Fruit fly (Drosophila melanogaster) whole organism, embryonic: ENCODE data around the gene CG11668.

ENCODE experiments used
- Blimp-1 ChIP-seq: fragments of 200-800 bp; sonication (Bioruptor generic); optimal IDR thresholded peaks from 3 replicates; lab custom pipeline; 2018; ENCODE audit warnings: missing biosample characterization, missing genetic modification characterization, mild to moderate bottlenecking, moderate library complexity, missing genetic modification reagents
- CG10654 ChIP-seq: fragments of 200-800 bp; sonication (Bioruptor generic); optimal IDR thresholded peaks from 2 replicates; lab custom pipeline; 2016; ENCODE audit warnings: missing biosample characterization, missing genetic modification characterization
- CG13296 ChIP-seq: fragments of 200-800 bp; sonication (Bioruptor generic); optimal IDR thresholded peaks from 3 replicates; lab custom pipeline; 2018; ENCODE audit warnings: missing biosample characterization, mild to moderate bottlenecking, missing genetic modification characterization
- CG1602 ChIP-seq: fragments of 200-800 bp; sonication (Bioruptor generic); optimal IDR thresholded peaks from 3 replicates; lab custom pipeline; 2016; ENCODE audit warnings: missing biosample characterization, missing genetic modification characterization
- CG17385 ChIP-seq: fragments of 200-800 bp; sonication (Bioruptor generic); optimal IDR thresholded peaks from 3 replicates; lab custom pipeline; 2018; ENCODE audit warnings: missing biosample characterization, mild to moderate bottlenecking, missing genetic modification characterization
- CG18599 ChIP-seq: fragments of 200-800 bp; sonication (Bioruptor generic); optimal IDR thresholded peaks from 3 replicates; lab custom pipeline; 2017; ENCODE audit warnings: missing biosample characterization, missing genetic modification characterization, mild to moderate bottlenecking, moderate library complexity, missing genetic modification reagents
- CG2116 ChIP-seq: fragments of 200-800 bp; sonication (Bioruptor generic); optimal IDR thresholded peaks from 3 replicates; lab custom pipeline; 2018; ENCODE audit warnings: missing biosample characterization, mild to moderate bottlenecking, missing genetic modification characterization
- CG32532 ChIP-seq: fragments of 200-800 bp; sonication (Bioruptor generic); IDR thresholded peaks from 2 replicates; pipeline ENCODE4 v1.3.6; 2022; ENCODE audit warnings: missing biosample characterization, missing genetic modification characterization
- CG4404 ChIP-seq: fragments of 200-800 bp; sonication (Bioruptor generic); IDR thresholded peaks from 2 replicates; pipeline ENCODE4 v1.3.6; 2022; ENCODE audit warnings: missing biosample characterization, missing genetic modification characterization
- CG4707 ChIP-seq: fragments of 200-800 bp; sonication (Bioruptor generic); optimal IDR thresholded peaks from 2 replicates; lab custom pipeline; 2018; ENCODE audit warnings: missing biosample characterization, mild to moderate bottlenecking, missing genetic modification characterization, moderate library complexity
- CG4854 ChIP-seq: fragments of 200-800 bp; sonication (Bioruptor generic); optimal IDR thresholded peaks from 2 replicates; lab custom pipeline; 2016; ENCODE audit warnings: missing biosample characterization, missing genetic modification characterization, inconsistent platforms
- CG6175 ChIP-seq: fragments of 200-800 bp; sonication (Bioruptor generic); IDR thresholded peaks from 3 replicates; pipeline ENCODE4 v1.3.6; 2022; ENCODE audit warnings: missing biosample characterization, missing genetic modification characterization
- CG7963 ChIP-seq: fragments of 200-800 bp; sonication (Bioruptor generic); IDR thresholded peaks from 3 replicates; pipeline ENCODE4 v1.3.6; 2022; ENCODE audit warnings: missing biosample characterization, missing genetic modification characterization; ENCODE audit not compliant: partially characterized antibody
- CG7987 ChIP-seq: fragments of 200-800 bp; sonication (Bioruptor generic); optimal IDR thresholded peaks from 2 replicates; lab custom pipeline; 2018; ENCODE audit warnings: missing biosample characterization, mild to moderate bottlenecking, missing genetic modification characterization, moderate library complexity
- CG8765 ChIP-seq: fragments of 200-800 bp; sonication (Bioruptor generic); IDR thresholded peaks from 2 replicates; pipeline ENCODE4 v1.3.6; 2022; ENCODE audit warnings: missing biosample characterization, missing genetic modification characterization
- CG9797 ChIP-seq: fragments of 200-800 bp; sonication (Bioruptor generic); optimal IDR thresholded peaks from 3 replicates; lab custom pipeline; 2018; ENCODE audit warnings: missing biosample characterization, mild to moderate bottlenecking, missing genetic modification characterization
- CHES-1-like ChIP-seq: fragments of 200-800 bp; sonication (Bioruptor generic); optimal IDR thresholded peaks from 2 replicates; lab custom pipeline; 2016; ENCODE audit warnings: missing biosample characterization, missing genetic modification characterization
- CTCF ChIP-seq: fragments of 200-800 bp; sonication (Bioruptor generic); optimal IDR thresholded peaks from 2 replicates; lab custom pipeline; 2017; ENCODE audit warnings: missing biosample characterization, mild to moderate bottlenecking, missing genetic modification characterization, moderate library complexity
- Doc3 ChIP-seq: fragments of 200-800 bp; sonication (Bioruptor generic); IDR thresholded peaks from 3 replicates; pipeline ENCODE4 v1.3.6; 2022; ENCODE audit warnings: missing biosample characterization, missing genetic modification characterization; ENCODE audit not compliant: partially characterized antibody
- Dp ChIP-seq: fragments of 200-800 bp; sonication (Bioruptor generic); optimal IDR thresholded peaks from 2 replicates; lab custom pipeline; 2018; ENCODE audit warnings: missing biosample characterization, mild to moderate bottlenecking, missing genetic modification characterization, moderate library complexity
- E2f1 ChIP-seq: fragments of 200-800 bp; sonication (Bioruptor generic); IDR thresholded peaks from 2 replicates; pipeline ENCODE4 v1.3.6; 2022; ENCODE audit warnings: missing biosample characterization, missing genetic modification characterization
- Eip74EF ChIP-seq, 2 experiments: fragments of 200-800 bp in 1 of 2; fragments of >200 bp in 1 of 2; sonication (Bioruptor generic) in 1 of 2; optimal IDR thresholded peaks; 2 replicates each; lab custom pipeline; 2017 to 2019; ENCODE audit warnings: missing biosample characterization in 2 of 2, missing genetic modification characterization in 2 of 2, mild to moderate bottlenecking in 1 of 2, moderate library complexity in 1 of 2
- Gug ChIP-seq: fragments of 200-800 bp; sonication (Bioruptor generic); IDR thresholded peaks from 4 replicates; pipeline ENCODE4 v1.3.6; 2022; ENCODE audit warnings: missing biosample characterization, missing genetic modification characterization
- Hey ChIP-seq: fragments of 200-800 bp; sonication (Bioruptor generic); optimal IDR thresholded peaks from 3 replicates; lab custom pipeline; 2018; ENCODE audit warnings: missing biosample characterization, mild to moderate bottlenecking, missing genetic modification characterization
- HmgD ChIP-seq: fragments of 200-800 bp; sonication (Bioruptor generic); optimal IDR thresholded peaks from 3 replicates; lab custom pipeline; 2016; ENCODE audit warnings: missing biosample characterization, missing genetic modification characterization
- Hsf ChIP-seq: fragments of 200-800 bp; sonication (Bioruptor generic); optimal IDR thresholded peaks from 3 replicates; lab custom pipeline; 2016; ENCODE audit warnings: missing biosample characterization, missing genetic modification characterization
- MBD-R2 ChIP-seq: fragments of 200-800 bp; sonication (Bioruptor generic); IDR thresholded peaks from 2 replicates; pipeline ENCODE4 v1.3.6; 2022; ENCODE audit warnings: missing biosample characterization, missing genetic modification characterization
- Med ChIP-seq: fragments of 200-800 bp; sonication (Bioruptor generic); peaks from one replicate; lab custom pipeline; 2016; ENCODE audit warnings: missing biosample characterization, missing genetic modification characterization, mild to moderate bottlenecking, inconsistent platforms, moderate library complexity
- Myb ChIP-seq: fragments of 200-800 bp; sonication (Bioruptor generic); optimal IDR thresholded peaks from 2 replicates; lab custom pipeline; 2016; ENCODE audit warnings: missing biosample characterization, missing genetic modification characterization
- Neu2 ChIP-seq: fragments of 200-800 bp; sonication (Bioruptor generic); optimal IDR thresholded peaks from 3 replicates; lab custom pipeline; 2016; ENCODE audit warnings: missing biosample characterization, missing genetic modification characterization, borderline replicate concordance
- Scr ChIP-seq: fragments of 200-800 bp; sonication (Bioruptor generic); IDR thresholded peaks from 2 replicates; pipeline ENCODE4 v1.3.6; 2022; ENCODE audit warnings: missing biosample characterization, missing genetic modification characterization; ENCODE audit not compliant: partially characterized antibody
- Side ChIP-seq: fragments of 200-800 bp; sonication (Bioruptor generic); optimal IDR thresholded peaks from 2 replicates; lab custom pipeline; 2016; ENCODE audit warnings: missing biosample characterization, missing genetic modification characterization
- Sin3A ChIP-seq: fragments of >200 bp; optimal IDR thresholded peaks from 2 replicates; lab custom pipeline; 2018
- Sry-δ ChIP-seq: fragments of 200-800 bp; sonication (Bioruptor generic); optimal IDR thresholded peaks from 2 replicates; lab custom pipeline; 2016; ENCODE audit warnings: missing biosample characterization, missing genetic modification characterization
- amos ChIP-seq: fragments of 200-800 bp; sonication (Bioruptor generic); IDR thresholded peaks from 2 replicates; pipeline ENCODE4 v1.3.6; 2022; ENCODE audit warnings: missing biosample characterization, missing genetic modification characterization; ENCODE audit not compliant: partially characterized antibody
- gce ChIP-seq: fragments of 200-800 bp; sonication (Bioruptor generic); IDR thresholded peaks from 3 replicates; pipeline ENCODE4 v1.3.6; 2022; ENCODE audit warnings: missing biosample characterization, missing genetic modification characterization
- h ChIP-seq: fragments of >200 bp; optimal IDR thresholded peaks from 2 replicates; lab custom pipeline; 2017
- kay ChIP-seq: fragments of 200-800 bp; sonication (Bioruptor generic); optimal IDR thresholded peaks from 2 replicates; lab custom pipeline; 2016; ENCODE audit warnings: missing biosample characterization, missing genetic modification characterization
- nerfin-1 ChIP-seq: fragments of 200-800 bp; sonication (Bioruptor generic); optimal IDR thresholded peaks from 3 replicates; lab custom pipeline; 2019; ENCODE audit warnings: missing biosample characterization, mild to moderate bottlenecking, missing genetic modification characterization, moderate library complexity
- nmo ChIP-seq: fragments of 200-800 bp; sonication (Bioruptor generic); optimal IDR thresholded peaks from 2 replicates; lab custom pipeline; 2018; ENCODE audit warnings: missing biosample characterization, mild to moderate bottlenecking, missing genetic modification characterization, moderate library complexity
- nom ChIP-seq: fragments of 200-800 bp; sonication (Bioruptor generic); optimal IDR thresholded peaks from 2 replicates; lab custom pipeline; 2017; ENCODE audit warnings: missing biosample characterization, missing genetic modification characterization, mild to moderate bottlenecking, moderate library complexity, missing genetic modification reagents
- oc ChIP-seq: fragments of 200-800 bp; sonication (Bioruptor generic); optimal IDR thresholded peaks from 2 replicates; lab custom pipeline; 2018; ENCODE audit warnings: missing biosample characterization, mild to moderate bottlenecking, missing genetic modification characterization, moderate library complexity
- pho ChIP-seq: fragments of 200-800 bp; sonication (Bioruptor generic); optimal IDR thresholded peaks from 2 replicates; lab custom pipeline; 2016; ENCODE audit warnings: missing biosample characterization, missing genetic modification characterization
- pros ChIP-seq: fragments of 200-800 bp; sonication (Bioruptor generic); optimal IDR thresholded peaks from 3 replicates; lab custom pipeline; 2019; ENCODE audit warnings: missing biosample characterization, mild to moderate bottlenecking, missing genetic modification characterization, moderate library complexity
- sima ChIP-seq: fragments of 200-800 bp; sonication (Bioruptor generic); optimal IDR thresholded peaks from 2 replicates; lab custom pipeline; 2016; ENCODE audit warnings: missing biosample characterization, missing genetic modification characterization
- slbo ChIP-seq: fragments of 200-800 bp; sonication (Bioruptor generic); IDR thresholded peaks from 2 replicates; pipeline ENCODE4 v1.3.6; 2022; ENCODE audit warnings: missing biosample characterization, missing genetic modification characterization
- tgo ChIP-seq: fragments of 200-800 bp; sonication (Bioruptor generic); IDR thresholded peaks from 3 replicates; pipeline ENCODE4 v1.3.6; 2022; ENCODE audit warnings: missing biosample characterization, missing genetic modification characterization
- tio ChIP-seq: fragments of 200-800 bp; sonication (Bioruptor generic); optimal IDR thresholded peaks from 2 replicates; lab custom pipeline; 2017; ENCODE audit warnings: missing biosample characterization, missing genetic modification characterization, inconsistent platforms
- tll ChIP-seq, 2 experiments: fragments of 200-800 bp in 1 of 2; fragments of >200 bp in 1 of 2; sonication (Bioruptor generic) in 1 of 2; optimal IDR thresholded peaks; 2 replicates each; lab custom pipeline; 2017 to 2019; ENCODE audit warnings: missing biosample characterization in 2 of 2, missing genetic modification characterization in 2 of 2, mild to moderate bottlenecking in 1 of 2, moderate library complexity in 1 of 2
- tna ChIP-seq: fragments of 200-800 bp; sonication (Bioruptor generic); IDR thresholded peaks from 2 replicates; pipeline ENCODE4 v1.3.6; 2022; ENCODE audit warnings: missing biosample characterization, missing genetic modification characterization; ENCODE audit not compliant: partially characterized antibody

The CG11668 gene

dm6 chr3R:13051942-13052693, 13.9 kb downstream of the CG11668 start, which contains the start of gene pic (continued):
- TF ChIP-seq HmgD (GFP tag; lab: Kevin White, UChicago): peak; percentile 26
- peak; percentile 85 for TF ChIP-seq Sry-δ
- TF ChIP-seq Hey: no peak
- TF ChIP-seq tgo (GFP tag; lab: Robert Waterston, UW): no peak
- no peak for TF ChIP-seq pho (GFP tag; lab: Kevin White, UChicago)
- TF ChIP-seq CG9797 (GFP tag; lab: Kevin White, UChicago): peak; percentile 87
- TF ChIP-seq Eip74EF (GFP tag; optimal IDR thresholded peaks at IDR 0.05; lab: Kevin White, UChicago): no peak
- TF ChIP-seq pros (GFP tag; lab: Kevin White, UChicago): no peak
- TF ChIP-seq amos: peak; percentile 75
- peak; percentile 90 for TF ChIP-seq Dp (GFP tag; lab: Kevin White, UChicago)
- no peak for TF ChIP-seq CG13296 (GFP tag; lab: Kevin White, UChicago)
- TF ChIP-seq Gug (GFP tag; lab: Robert Waterston, UW): no peak
- TF ChIP-seq Myb (GFP tag; lab: Kevin White, UChicago): peak; percentile 77
- TF ChIP-seq CG7987 (GFP tag; lab: Kevin White, UChicago): no peak
- peak; percentile 18 for TF ChIP-seq Side (GFP tag; lab: Kevin White, UChicago)
- TF ChIP-seq Hsf: peak; percentile 9
- TF ChIP-seq nmo: peak; percentile 58
- no peak for TF ChIP-seq CG4707 (GFP tag; lab: Kevin White, UChicago)
- peak; percentile 26 for TF ChIP-seq kay (GFP tag; lab: Kevin White, UChicago)
- no peak for TF ChIP-seq Neu2
- TF ChIP-seq slbo (GFP tag; lab: Robert Waterston, UW): no peak
- no peak for TF ChIP-seq CG1602 (GFP tag; lab: Kevin White, UChicago)
- no peak for TF ChIP-seq nom (GFP tag; lab: Kevin White, UChicago)
- TF ChIP-seq MBD-R2 (GFP tag; lab: Robert Waterston, UW): peak; percentile 56; the same call in 1 of the 2 replicates
- no peak for TF ChIP-seq gce
- no peak for TF ChIP-seq CG10654
- no peak for TF ChIP-seq CG8765 (GFP tag; lab: Robert Waterston, UW)
- TF ChIP-seq nerfin-1: no peak
- peak; percentile 37 for TF ChIP-seq CTCF (GFP tag; lab: Kevin White, UChicago)
- 0 out of 2 replicates have a peak, but pooled peaks have one; percentile 11 for TF ChIP-seq E2f1 (GFP tag; lab: Robert Waterston, UW)
- TF ChIP-seq oc: no peak
- TF ChIP-seq tll (GFP tag; optimal IDR thresholded peaks at IDR 0.05; lab: Kevin White, UChicago): peak; percentile 64 to 67
- TF ChIP-seq CG18599 (GFP tag; lab: Kevin White, UChicago): no peak
- TF ChIP-seq CG6175 (GFP tag; lab: Robert Waterston, UW): no peak
- no peak for TF ChIP-seq h (lab: Kevin White, UChicago)
- peak; percentile 76 for TF ChIP-seq Doc3 (GFP tag; lab: Robert Waterston, UW)
- peak; percentile 100 for TF ChIP-seq CG2116
- TF ChIP-seq CG17385 (GFP tag; lab: Kevin White, UChicago): peak; percentile 86
- peak; percentile 36; the same call in 1 of the 3 replicates for TF ChIP-seq CG7963
- peak; percentile 37 for TF ChIP-seq CHES-1-like (GFP tag; lab: Kevin White, UChicago)
- peak; percentile 87 for TF ChIP-seq Scr
- TF ChIP-seq CG4404 (GFP tag; lab: Robert Waterston, UW): no peak
- peak; percentile 93 for TF ChIP-seq Sin3A (lab: Kevin White, UChicago)
- TF ChIP-seq CG32532 (GFP tag; lab: Robert Waterston, UW): no peak
- peak; percentile 76 for TF ChIP-seq Med (GFP tag; lab: Kevin White, UChicago)
- peak; percentile 51 for TF ChIP-seq tna (GFP tag; lab: Robert Waterston, UW)
- TF ChIP-seq tio (GFP tag; lab: Kevin White, UChicago): no peak
- TF ChIP-seq sima (GFP tag; lab: Kevin White, UChicago): no peak
- TF ChIP-seq CG4854 (GFP tag; lab: Kevin White, UChicago): no peak
- no peak for TF ChIP-seq Blimp-1 (GFP tag; lab: Kevin White, UChicago)
